Worm (Caenorhabditis elegans) whole organism, L1 larva: ENCODE results near the gene fil-2.

Experiments
- C04F5.9 ChIP-seq: sonication (generic microtip); optimal IDR thresholded peaks from 2 replicates; lab custom pipeline; 2016; ENCODE audit warnings: missing genetic modification characterization, missing compliant biosample characterization
- C16A3.4 ChIP-seq: fragments of 150-350 bp; optimal IDR thresholded peaks from 2 replicates; lab custom pipeline; 2014; ENCODE audit warnings: missing biosample characterization, missing genetic modification characterization
- Y116A8C.19 ChIP-seq: sonication (generic microtip); optimal IDR thresholded peaks from 2 replicates; lab custom pipeline; 2016; ENCODE audit warnings: missing compliant biosample characterization, missing genetic modification characterization, borderline replicate concordance
- alr-1 ChIP-seq: fragments of 200-800 bp; sonication (Bioruptor generic); optimal IDR thresholded peaks from 2 replicates; lab custom pipeline; 2018; ENCODE audit warnings: borderline replicate concordance, mild to moderate bottlenecking, missing genetic modification characterization, missing compliant biosample characterization
- aly-2 ChIP-seq: fragments of 150-350 bp; optimal IDR thresholded peaks from 2 replicates; lab custom pipeline; 2014; ENCODE audit warnings: missing biosample characterization, missing genetic modification characterization
- blmp-1 ChIP-seq: fragments of 150-350 bp; optimal IDR thresholded peaks from 2 replicates; lab custom pipeline; 2014; ENCODE audit warnings: missing biosample characterization, missing genetic modification characterization
- ceh-8 ChIP-seq: fragments of 200-800 bp; sonication (Bioruptor generic); optimal IDR thresholded peaks from 2 replicates; lab custom pipeline; 2018; ENCODE audit warnings: mild to moderate bottlenecking, missing genetic modification characterization, moderate library complexity, missing compliant biosample characterization
- ces-1 ChIP-seq: fragments of 150-350 bp; optimal IDR thresholded peaks from 2 replicates; lab custom pipeline; 2014; ENCODE audit warnings: missing biosample characterization, missing genetic modification reagents, missing genetic modification characterization
- efl-1 ChIP-seq, 4 experiments: fragments of 150-350 bp; optimal IDR thresholded peaks in 3 of 4; peaks in 1 of 4; 1 replicate in 1 of 4; 2 replicates in 3 of 4; lab custom pipeline; 2014; ENCODE audit warnings: missing biosample characterization in 2 of 4, missing genetic modification characterization in 2 of 4, missing genetic modification reagents in 2 of 4
- efl-3 ChIP-seq: fragments of 200-800 bp; sonication (Bioruptor generic); optimal IDR thresholded peaks from 2 replicates; lab custom pipeline; 2018; ENCODE audit warnings: mild to moderate bottlenecking, missing genetic modification characterization, missing compliant biosample characterization
- elt-2 ChIP-seq: sonication (generic microtip); optimal IDR thresholded peaks from 2 replicates; lab custom pipeline; 2016; ENCODE audit warnings: missing genetic modification characterization, mild to moderate bottlenecking, inconsistent platforms, missing compliant biosample characterization, missing genetic modification reagents
- fkh-10 ChIP-seq: sonication (generic microtip); optimal IDR thresholded peaks from 2 replicates; lab custom pipeline; 2017; ENCODE audit warnings: missing biosample characterization, missing genetic modification reagents, missing genetic modification characterization
- grh-1 ChIP-seq: fragments of 200-800 bp; sonication (Bioruptor generic); IDR thresholded peaks from 2 replicates; pipeline ENCODE4 v1.3.6; 2022; ENCODE audit warnings: missing genetic modification reagents, missing genetic modification characterization, missing compliant biosample characterization
- hlh-17 ChIP-seq: fragments of 200-800 bp; sonication (Bioruptor generic); optimal IDR thresholded peaks from 2 replicates; lab custom pipeline; 2018; ENCODE audit warnings: missing genetic modification characterization, mild to moderate bottlenecking, missing compliant biosample characterization, moderate library complexity, borderline replicate concordance
- hpl-2 ChIP-seq: fragments of 150-350 bp; optimal IDR thresholded peaks from 2 replicates; lab custom pipeline; 2014; ENCODE audit warnings: missing biosample characterization, missing genetic modification reagents, missing genetic modification characterization
- lin-13 ChIP-seq: fragments of 150-350 bp; optimal IDR thresholded peaks from 2 replicates; lab custom pipeline; 2014; ENCODE audit warnings: missing biosample characterization, missing genetic modification reagents, missing genetic modification characterization
- lin-15B ChIP-seq: fragments of 150-350 bp; sonication (generic microtip); optimal IDR thresholded peaks from 3 replicates; lab custom pipeline; 2014; ENCODE audit warnings: missing biosample characterization, missing genetic modification characterization
- lin-35 ChIP-seq, 2 experiments: fragments of 150-350 bp; optimal IDR thresholded peaks; 2 replicates each; lab custom pipeline; 2014; ENCODE audit warnings: missing biosample characterization in 2 of 2, missing genetic modification characterization in 2 of 2, missing genetic modification reagents in 2 of 2
- lir-3 ChIP-seq: sonication (generic microtip); optimal IDR thresholded peaks from 2 replicates; lab custom pipeline; 2016; ENCODE audit warnings: mild to moderate bottlenecking, missing genetic modification characterization, moderate library complexity, missing compliant biosample characterization; ENCODE audit not compliant: poor library complexity
- lsy-2 ChIP-seq, 2 experiments: fragments of 150-350 bp; optimal IDR thresholded peaks; 2 replicates each; lab custom pipeline; 2014; ENCODE audit warnings: missing biosample characterization in 2 of 2, missing genetic modification characterization in 2 of 2
- mef-2 ChIP-seq: fragments of 150-350 bp; optimal IDR thresholded peaks from 2 replicates; lab custom pipeline; 2014; ENCODE audit warnings: missing biosample characterization, missing genetic modification characterization
- nhr-237 ChIP-seq: fragments of 150-350 bp; optimal IDR thresholded peaks from 2 replicates; lab custom pipeline; 2014; ENCODE audit warnings: missing biosample characterization, missing genetic modification characterization
- nhr-47 ChIP-seq: sonication (generic microtip); optimal IDR thresholded peaks from 2 replicates; lab custom pipeline; 2016; ENCODE audit warnings: mild to moderate bottlenecking, missing genetic modification characterization, moderate library complexity, missing compliant biosample characterization
- nhr-77 ChIP-seq: fragments of 150-350 bp; optimal IDR thresholded peaks from 2 replicates; lab custom pipeline; 2014; ENCODE audit warnings: missing biosample characterization, missing genetic modification characterization
- nhr-85 ChIP-seq: sonication (generic microtip); peaks from one replicate; lab custom pipeline; 2016; ENCODE audit warnings: missing genetic modification characterization, inconsistent platforms, missing compliant biosample characterization
- snu-23 ChIP-seq: sonication (generic microtip); optimal IDR thresholded peaks from 2 replicates; lab custom pipeline; 2016; ENCODE audit warnings: missing genetic modification characterization, missing compliant biosample characterization
- unc-62 ChIP-seq: fragments of 150-350 bp; optimal IDR thresholded peaks from 2 replicates; lab custom pipeline; 2014; ENCODE audit warnings: missing biosample characterization, missing genetic modification reagents, missing genetic modification characterization
- unc-98 ChIP-seq: fragments of 200-800 bp; sonication (Bioruptor generic); IDR thresholded peaks from 2 replicates; pipeline ENCODE4 v1.3.6; 2022; ENCODE audit warnings: missing genetic modification characterization, missing compliant biosample characterization
- xbp-1 ChIP-seq: sonication (generic microtip); optimal IDR thresholded peaks from 2 replicates; lab custom pipeline; 2016; ENCODE audit warnings: missing genetic modification characterization, missing compliant biosample characterization
- zag-1 ChIP-seq: fragments of 150-350 bp; optimal IDR thresholded peaks from 2 replicates; lab custom pipeline; 2014; ENCODE audit warnings: missing biosample characterization, missing genetic modification characterization
- ztf-4 ChIP-seq: fragments of 150-350 bp; optimal IDR thresholded peaks from 2 replicates; lab custom pipeline; 2014; ENCODE audit warnings: missing biosample characterization, missing genetic modification characterization

The fil-2 gene

DNA sequence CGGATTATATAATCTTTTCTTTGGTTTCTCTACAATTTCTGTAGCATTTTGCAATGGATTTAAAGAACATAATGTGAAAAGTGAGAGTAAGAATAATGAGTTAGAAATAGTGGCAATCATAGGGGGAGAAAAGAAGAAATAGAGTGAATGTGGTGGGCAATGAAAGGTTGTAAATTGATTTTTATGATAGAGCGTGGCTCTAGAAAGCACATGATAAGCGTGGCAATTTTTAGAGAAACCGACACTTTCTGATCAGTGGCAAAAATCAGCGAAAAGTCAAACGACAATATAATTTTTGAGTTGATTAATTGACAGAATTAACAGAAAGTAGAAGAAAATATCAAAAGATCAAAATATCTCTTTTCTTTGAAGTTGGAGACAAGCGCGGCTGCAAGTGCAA is 13.6 kb downstream of the fil-2 start, which contains the start of gene K12B6.9:
K12B6.9 (minus strand) TSS at position 266 of the 400 bp plus-strand sequence.
- TF ChIP-seq lin-35 (GFP tag; optimal IDR thresholded peaks at IDR 0.05; lab: Kevin White, UChicago) (peak in 1 of 2 experiments; percentile 32), elt-2 (tag; lab: Kevin White, UChicago) (peak; percentile 55), Y116A8C.19 (tag; lab: Kevin White, UChicago) (no peak), aly-2 (tag; lab: Kevin White, UChicago) (no peak)

DNA sequence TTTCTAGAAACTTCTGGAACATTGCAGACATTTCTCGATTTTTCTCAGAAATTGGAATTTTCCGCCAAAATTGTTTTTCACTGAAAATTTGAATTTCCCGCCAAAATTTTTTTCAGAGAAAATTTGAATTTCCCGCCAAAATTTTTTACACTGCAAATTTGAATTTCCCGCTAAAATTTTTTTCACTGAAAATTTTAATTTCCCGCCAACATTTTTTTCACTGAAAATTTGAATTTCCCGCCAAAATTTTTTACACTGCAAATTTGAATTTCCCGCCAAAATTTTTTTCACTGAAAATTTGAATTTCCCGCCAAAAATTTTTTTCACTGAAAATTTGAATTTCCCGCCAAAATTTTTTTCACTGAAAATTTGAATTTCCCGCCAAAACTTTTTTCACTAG is 17.7 kb downstream of the fil-2 start:
- TF ChIP-seq unc-98 (GFP tag; lab: Robert Waterston, UW), result peak; percentile 64

DNA sequence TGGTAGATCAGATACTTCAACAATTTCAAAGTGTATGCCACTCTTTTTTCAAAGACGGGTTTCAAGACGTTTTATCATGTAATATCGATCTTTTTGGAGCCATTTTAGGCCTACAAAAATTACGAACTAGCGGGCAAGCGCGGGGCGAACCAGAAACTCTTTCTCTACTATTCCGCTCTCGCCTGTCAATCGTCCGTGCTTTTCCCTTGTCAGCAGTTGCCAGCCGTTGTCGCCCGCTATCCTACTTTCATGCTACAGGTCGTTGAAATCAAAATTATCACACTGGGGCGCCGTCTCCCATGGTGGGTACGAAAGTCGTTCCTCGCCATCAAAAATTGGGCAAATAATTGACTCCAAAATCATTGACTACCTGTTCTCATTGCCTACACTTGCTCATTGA is 22.2 kb downstream of the fil-2 start:
- TF ChIP-seq C04F5.9 (no peak), ztf-4 (tag; lab: Kevin White, UChicago) (no peak), efl-3 (GFP tag; lab: Kevin White, UChicago) (no peak), lir-3 (tag; lab: Kevin White, UChicago) (no peak), Y116A8C.19 (tag; lab: Kevin White, UChicago) (no peak), hlh-17 (GFP tag; lab: Kevin White, UChicago) (no peak), lsy-2 (tag; optimal IDR thresholded peaks at IDR 0.05; lab: Kevin White, UChicago) (no peak), xbp-1 (tag; lab: Kevin White, UChicago) (no peak), lin-15B (tag; lab: Kevin White, UChicago) (no peak), nhr-237 (tag; lab: Kevin White, UChicago) (no peak), alr-1 (tag; lab: Kevin White, UChicago) (no peak)

DNA sequence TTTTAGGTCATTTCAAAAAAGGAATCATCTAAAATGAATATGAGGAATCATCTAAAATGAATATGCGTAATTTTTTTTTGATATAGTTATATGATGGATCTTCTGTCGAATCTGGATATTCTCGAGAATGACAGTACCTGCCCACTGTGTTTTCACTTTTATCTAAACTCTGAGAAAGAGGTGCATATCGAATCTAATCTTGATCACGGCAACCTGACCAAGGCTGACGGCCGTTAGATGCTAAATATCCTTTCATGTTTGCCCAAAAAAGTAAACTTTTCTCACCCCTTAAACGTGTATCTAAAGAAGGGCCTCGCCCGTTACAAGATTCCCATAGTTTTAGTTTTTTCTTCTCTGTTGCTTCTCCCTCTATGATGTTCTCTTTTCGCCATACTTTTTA is 23.6 kb downstream of the fil-2 start:
- no peak for TF ChIP-seq nhr-77 (tag; lab: Kevin White, UChicago)
- no peak for TF ChIP-seq lin-13 (GFP tag; lab: Kevin White, UChicago)
- no peak for TF ChIP-seq grh-1 (GFP tag; lab: Robert Waterston, UW)
- TF ChIP-seq blmp-1 (tag; lab: Kevin White, UChicago), result peak; percentile 68

DNA sequence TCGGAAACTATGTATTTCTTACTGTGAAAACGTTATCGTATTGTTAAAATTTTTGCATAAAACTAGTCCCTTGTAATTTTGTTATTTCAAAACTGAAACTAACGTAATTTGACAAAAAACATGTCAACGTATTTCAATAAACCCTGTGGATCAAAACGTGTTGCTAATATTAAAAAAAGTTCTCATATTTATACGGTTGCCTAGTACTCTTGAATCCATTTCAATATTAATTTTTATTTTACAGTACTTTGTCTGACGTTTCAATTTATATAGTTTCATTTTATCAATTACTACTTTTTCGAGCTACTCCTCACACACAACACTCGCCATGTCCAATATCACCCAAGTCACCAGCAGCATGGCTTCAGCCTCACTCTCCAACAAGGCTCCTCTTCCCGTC is 24.6 kb downstream of the fil-2 start, which contains the start of gene sago-1:
sago-1 (plus strand) TSS at position 301 of the 400 bp plus-strand sequence.
- TF ChIP-seq lin-15B (tag; lab: Kevin White, UChicago) (no peak), zag-1 (tag; lab: Kevin White, UChicago) (no peak), unc-62 (GFP tag; lab: Kevin White, UChicago) (no peak), fkh-10 (GFP tag; lab: Kevin White, UChicago) (no peak), mef-2 (tag; lab: Kevin White, UChicago) (no peak), hpl-2 (GFP tag; lab: Kevin White, UChicago) (no peak), C16A3.4 (tag; lab: Kevin White, UChicago) (no peak), ces-1 (GFP tag; lab: Kevin White, UChicago) (no peak), snu-23 (GFP tag; lab: Kevin White, UChicago) (no peak), nhr-85 (tag; lab: Kevin White, UChicago) (no peak), ceh-8 (GFP tag; lab: Kevin White, UChicago) (no peak), nhr-47 (tag; lab: Kevin White, UChicago) (no peak), blmp-1 (tag; lab: Kevin White, UChicago) (no peak)
- TF ChIP-seq, all 84 proteins: peak for 0

DNA sequence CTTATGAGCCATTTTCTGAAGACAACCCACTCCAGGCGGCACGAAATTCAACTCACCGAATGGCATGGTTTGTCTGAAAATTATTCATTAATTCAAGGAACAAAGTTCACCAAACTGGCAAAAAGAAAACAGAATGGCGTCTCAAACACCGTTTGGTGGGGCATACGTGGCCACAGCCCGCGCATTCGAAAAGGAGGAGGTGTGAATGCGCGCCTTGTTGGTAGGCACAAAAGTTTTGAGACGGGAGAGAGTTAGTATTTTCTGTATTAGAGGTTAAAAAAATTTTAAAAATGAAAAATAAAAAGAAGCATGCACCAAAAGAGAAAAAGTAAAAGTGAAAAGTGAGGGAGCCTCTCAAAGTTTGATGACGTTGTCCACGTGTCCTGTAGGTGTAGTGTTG is 33.1 kb downstream of the fil-2 start:
- TF ChIP-seq nhr-237 (tag; lab: Kevin White, UChicago) (no peak), elt-2 (tag; lab: Kevin White, UChicago) (no peak), efl-1 (optimal IDR thresholded peaks at IDR 0.05; lab: Kevin White, UChicago) (no peak), efl-1 (GFP tag; optimal IDR thresholded peaks at IDR 0.05 in 1 of 2; lab: Kevin White, UChicago) (peak in 1 of 2 experiments; percentile 53)
